Worm (Caenorhabditis elegans) whole organism, mixed stage, embryonic: ENCODE measurements around the gene gfrp-1.

ENCODE experiments used
- M03D4.4 ChIP-seq: sonication (generic microtip); optimal IDR thresholded peaks from 2 replicates; lab custom pipeline; 2017; ENCODE audit warnings: mild to moderate bottlenecking, missing genetic modification characterization, missing compliant biosample characterization
- bed-3 ChIP-seq: fragments of 200-800 bp; sonication (Bioruptor generic); optimal IDR thresholded peaks from 3 replicates; lab custom pipeline; 2018; ENCODE audit warnings: mild to moderate bottlenecking, missing genetic modification characterization, moderate library complexity, missing compliant biosample characterization
- blmp-1 ChIP-seq: fragments of 150-350 bp; optimal IDR thresholded peaks from 2 replicates; lab custom pipeline; 2014; ENCODE audit warnings: missing biosample characterization, missing genetic modification characterization
- ceh-39 ChIP-seq: fragments of 150-350 bp; optimal IDR thresholded peaks from 2 replicates; lab custom pipeline; 2014; ENCODE audit warnings: missing biosample characterization, missing genetic modification characterization
- ceh-43 ChIP-seq: fragments of 200-800 bp; sonication (Bioruptor generic); optimal IDR thresholded peaks from 2 replicates; lab custom pipeline; 2018; ENCODE audit warnings: mild to moderate bottlenecking, missing genetic modification characterization, moderate library complexity, missing compliant biosample characterization
- ceh-83 ChIP-seq: fragments of 200-800 bp; sonication (Bioruptor generic); optimal IDR thresholded peaks from 2 replicates; lab custom pipeline; 2018; ENCODE audit warnings: mild to moderate bottlenecking, missing genetic modification characterization, missing compliant biosample characterization
- ces-1 ChIP-seq: fragments of 150-350 bp; optimal IDR thresholded peaks from 2 replicates; lab custom pipeline; 2014; ENCODE audit warnings: missing biosample characterization, missing genetic modification reagents, missing genetic modification characterization
- cnd-1 ChIP-seq: fragments of 200-800 bp; sonication (Bioruptor generic); optimal IDR thresholded peaks from 2 replicates; lab custom pipeline; 2018; ENCODE audit warnings: mild to moderate bottlenecking, missing genetic modification characterization, missing compliant biosample characterization
- drap-1 ChIP-seq: fragments of 200-800 bp; sonication (Bioruptor generic); optimal IDR thresholded peaks from 3 replicates; lab custom pipeline; 2018; ENCODE audit warnings: mild to moderate bottlenecking, missing genetic modification characterization, missing compliant biosample characterization
- elt-1 ChIP-seq: sonication (generic microtip); optimal IDR thresholded peaks from 2 replicates; lab custom pipeline; 2017; ENCODE audit warnings: missing genetic modification characterization, mild to moderate bottlenecking, missing compliant biosample characterization, antibody characterized with exemption, moderate library complexity, borderline replicate concordance; ENCODE audit not compliant: insufficient read depth
- elt-3 ChIP-seq: fragments of 150-350 bp; optimal IDR thresholded peaks from 2 replicates; lab custom pipeline; 2014; ENCODE audit warnings: missing biosample characterization, missing genetic modification characterization
- flh-1 ChIP-seq: fragments of 200-800 bp; sonication (Bioruptor generic); optimal IDR thresholded peaks from 2 replicates; lab custom pipeline; 2018; ENCODE audit warnings: mild to moderate bottlenecking, missing genetic modification characterization, moderate library complexity, missing compliant biosample characterization
- ham-2 ChIP-seq: fragments of 200-800 bp; sonication (Bioruptor generic); optimal IDR thresholded peaks from 2 replicates; lab custom pipeline; 2018; ENCODE audit warnings: mild to moderate bottlenecking, missing genetic modification characterization, missing compliant biosample characterization
- hlh-1 ChIP-seq: fragments of 150-350 bp; optimal IDR thresholded peaks from 2 replicates; lab custom pipeline; 2014; ENCODE audit warnings: missing biosample characterization, missing genetic modification reagents, missing genetic modification characterization
- lin-13 ChIP-seq: fragments of 150-350 bp; optimal IDR thresholded peaks from 2 replicates; lab custom pipeline; 2014; ENCODE audit warnings: missing biosample characterization, missing genetic modification characterization
- lsy-2 ChIP-seq: fragments of 150-350 bp; optimal IDR thresholded peaks from 2 replicates; lab custom pipeline; 2014; ENCODE audit warnings: missing biosample characterization, missing genetic modification characterization
- mab-5 ChIP-seq: fragments of 150-350 bp; optimal IDR thresholded peaks from 2 replicates; lab custom pipeline; 2014; ENCODE audit warnings: missing biosample characterization, missing genetic modification characterization
- mls-2 ChIP-seq: sonication (generic microtip); optimal IDR thresholded peaks from 2 replicates; lab custom pipeline; 2016; ENCODE audit warnings: mild to moderate bottlenecking, missing genetic modification characterization, moderate library complexity, missing compliant biosample characterization
- nhr-12 ChIP-seq: fragments of 150-350 bp; optimal IDR thresholded peaks from 2 replicates; lab custom pipeline; 2014; ENCODE audit warnings: missing biosample characterization, missing genetic modification characterization
- nhr-2 ChIP-seq: fragments of 150-350 bp; optimal IDR thresholded peaks from 2 replicates; lab custom pipeline; 2014; ENCODE audit warnings: missing biosample characterization, missing genetic modification characterization
- nhr-237 ChIP-seq: fragments of 150-350 bp; optimal IDR thresholded peaks from 2 replicates; lab custom pipeline; 2014; ENCODE audit warnings: missing biosample characterization, missing genetic modification characterization
- nhr-28 ChIP-seq: fragments of 150-350 bp; optimal IDR thresholded peaks from 2 replicates; lab custom pipeline; 2014; ENCODE audit warnings: missing biosample characterization, missing genetic modification characterization
- nhr-76 ChIP-seq: sonication (generic microtip); optimal IDR thresholded peaks from 2 replicates; lab custom pipeline; 2017; ENCODE audit warnings: missing biosample characterization, missing genetic modification characterization
- pha-4 ChIP-seq: fragments of 150-350 bp; optimal IDR thresholded peaks from 2 replicates; lab custom pipeline; 2018; ENCODE audit warnings: missing biosample characterization, missing genetic modification reagents, missing genetic modification characterization
- sem-2 ChIP-seq: fragments of 200-800 bp; sonication (Bioruptor generic); optimal IDR thresholded peaks from 2 replicates; lab custom pipeline; 2018; ENCODE audit warnings: mild to moderate bottlenecking, missing genetic modification characterization, missing compliant biosample characterization
- sptf-1 ChIP-seq: sonication (generic microtip); optimal IDR thresholded peaks from 2 replicates; lab custom pipeline; 2017; ENCODE audit warnings: mild to moderate bottlenecking, missing genetic modification characterization, moderate library complexity, missing compliant biosample characterization
- tbx-8 ChIP-seq: fragments of 200-800 bp; sonication (Bioruptor generic); optimal IDR thresholded peaks from 2 replicates; lab custom pipeline; 2018; ENCODE audit warnings: mild to moderate bottlenecking, missing genetic modification characterization, moderate library complexity, missing compliant biosample characterization
- unc-120 ChIP-seq: sonication (generic microtip); optimal IDR thresholded peaks from 2 replicates; lab custom pipeline; 2017; ENCODE audit warnings: missing genetic modification characterization, missing compliant biosample characterization; ENCODE audit not compliant: poor library complexity, severe bottlenecking
- unc-39 ChIP-seq: fragments of 150-350 bp; optimal IDR thresholded peaks from 2 replicates; lab custom pipeline; 2014; ENCODE audit warnings: missing biosample characterization, missing genetic modification characterization
- zip-8 ChIP-seq: fragments of 150-350 bp; optimal IDR thresholded peaks from 2 replicates; lab custom pipeline; 2014; ENCODE audit warnings: missing biosample characterization, missing genetic modification characterization
- ztf-11 ChIP-seq: fragments of 150-350 bp; optimal IDR thresholded peaks from 2 replicates; lab custom pipeline; 2014; ENCODE audit warnings: missing biosample characterization, missing genetic modification characterization

The gfrp-1 gene

ce11 chrIV:194442-194841 is 9.0 kb upstream of the gfrp-1 start, which contains the start of gene csn-3:
csn-3 (plus strand) TSS chrIV:194742.
- no peak for TF ChIP-seq sem-2 (GFP tag; lab: Kevin White, UChicago)
- TF ChIP-seq flh-1, result no peak
- no peak for TF ChIP-seq ham-2 (GFP tag; lab: Kevin White, UChicago)
- TF ChIP-seq elt-3, result no peak
- TF ChIP-seq mls-2, result no peak
- no peak for TF ChIP-seq ceh-43 (GFP tag; lab: Kevin White, UChicago)
- no peak for TF ChIP-seq nhr-2 (tag; lab: Kevin White, UChicago)
- TF ChIP-seq nhr-237 (tag; lab: Kevin White, UChicago), result no peak
- no peak for TF ChIP-seq drap-1 (GFP tag; lab: Kevin White, UChicago)
- no peak for TF ChIP-seq nhr-76
- TF ChIP-seq bed-3 (GFP tag; lab: Kevin White, UChicago), result no peak
- no peak for TF ChIP-seq unc-39 (tag; lab: Kevin White, UChicago)
- no peak for TF ChIP-seq nhr-28
- TF ChIP-seq nhr-12 (tag; lab: Kevin White, UChicago), result no peak
- no peak for TF ChIP-seq mab-5 (tag; lab: Kevin White, UChicago)
- no peak for TF ChIP-seq ceh-39 (tag; lab: Kevin White, UChicago)
- no peak for TF ChIP-seq lsy-2
- TF ChIP-seq hlh-1 (tag; lab: Kevin White, UChicago), result no peak
- TF ChIP-seq, all 35 proteins: peak for 0

- TF ChIP-seq nhr-237 (tag; lab: Kevin White, UChicago), result no peak
- TF ChIP-seq pha-4 (tag; lab: Kevin White, UChicago), result no peak
- no peak for TF ChIP-seq mls-2
- TF ChIP-seq elt-3, result no peak
- TF ChIP-seq lsy-2, result no peak
- no peak for TF ChIP-seq hlh-1 (tag; lab: Kevin White, UChicago)
- TF ChIP-seq ztf-11 (tag; lab: Kevin White, UChicago), result no peak
- no peak for TF ChIP-seq ceh-43 (GFP tag; lab: Kevin White, UChicago)
- no peak for TF ChIP-seq sptf-1 (tag; lab: Kevin White, UChicago)
- no peak for TF ChIP-seq nhr-28
- TF ChIP-seq ham-2 (GFP tag; lab: Kevin White, UChicago), result no peak
- TF ChIP-seq ces-1 (GFP tag; lab: Kevin White, UChicago), result no peak
- TF ChIP-seq M03D4.4 (tag; lab: Kevin White, UChicago), result no peak
- no peak for TF ChIP-seq nhr-76
- TF ChIP-seq mab-5 (tag; lab: Kevin White, UChicago), result no peak
- no peak for TF ChIP-seq blmp-1 (tag; lab: Kevin White, UChicago)
- no peak for TF ChIP-seq lin-13 (tag; lab: Kevin White, UChicago)
- TF ChIP-seq elt-1 (tag; lab: Kevin White, UChicago), result no peak
- no peak for TF ChIP-seq cnd-1
Observed at ce11 chrIV:204998-205397, 1.6 kb downstream of the gfrp-1 start, which contains the start of gene coa-1. coa-1 (plus strand) TSS chrIV:205298.

ce11 chrIV:207885-208284 is 4.5 kb downstream of the gfrp-1 start, which contains the start of gene Y38C1AA.1:
Y38C1AA.1 (plus strand) TSS chrIV:208185.
- TF ChIP-seq blmp-1 (tag; lab: Kevin White, UChicago), result no peak

- TF ChIP-seq blmp-1 (tag; lab: Kevin White, UChicago) (no peak), ces-1 (GFP tag; lab: Kevin White, UChicago) (peak; percentile 28), elt-3 (peak; percentile 64), pha-4 (tag; lab: Kevin White, UChicago) (peak; percentile 9), unc-120 (tag; lab: Kevin White, UChicago) (peak; percentile 81), ceh-83 (GFP tag; lab: Kevin White, UChicago) (no peak)
Observed at ce11 chrIV:210591-210990, 7.2 kb downstream of the gfrp-1 start.

- no peak for TF ChIP-seq zip-8 (tag; lab: Kevin White, UChicago)
- TF ChIP-seq tbx-8 (GFP tag; lab: Kevin White, UChicago), result no peak
- no peak for TF ChIP-seq flh-1
- no peak for TF ChIP-seq unc-39 (tag; lab: Kevin White, UChicago)
- no peak for TF ChIP-seq nhr-237 (tag; lab: Kevin White, UChicago)
- TF ChIP-seq sem-2 (GFP tag; lab: Kevin White, UChicago), result no peak
- TF ChIP-seq cnd-1, result no peak
- no peak for TF ChIP-seq hlh-1 (tag; lab: Kevin White, UChicago)
- no peak for TF ChIP-seq drap-1 (GFP tag; lab: Kevin White, UChicago)
- TF ChIP-seq, all 35 proteins: peak for 0
Observed at ce11 chrIV:218252-218651, 14.8 kb downstream of the gfrp-1 start, which contains the start of gene prdx-6. prdx-6 (plus strand) TSS chrIV:218552.
